Fruit fly (Drosophila melanogaster): ENCODE results near the gene drn.
A peak's percentile ranks its signal among the peaks of the same experiment; 100 is the strongest.

The drn gene

DNA sequence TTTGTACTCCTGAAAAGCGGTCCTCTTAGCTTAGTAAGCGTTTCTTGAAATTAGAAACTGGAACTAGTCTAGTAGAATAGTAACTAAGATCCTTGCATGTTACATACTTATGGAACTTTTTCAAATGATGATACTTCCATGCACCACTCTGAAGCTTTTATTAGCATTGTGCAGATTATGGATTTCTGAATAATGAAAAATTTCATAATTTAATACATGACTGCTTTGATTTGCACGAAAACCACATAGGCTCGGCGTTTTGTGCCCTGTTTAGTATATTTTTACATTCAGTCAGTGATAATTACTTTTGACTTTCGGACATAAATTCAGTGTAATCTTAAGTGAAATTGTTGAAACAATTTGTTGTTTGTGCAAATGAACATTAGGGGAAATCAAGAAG lies 15.2 kb downstream of the drn start, which contains the start of gene CG43675:
TSS of gene CG43675 (plus strand) at position 301 of the 400 bp plus-strand sequence.
- TF ChIP-seq Vsx2 (GFP tag; optimal IDR thresholded peaks at IDR 0.05; ENCODE audit: partially characterized antibody) = no peak
- TF ChIP-seq jim (GFP tag; optimal IDR thresholded peaks at IDR 0.05) = no peak
- no peak for TF ChIP-seq N (GFP tag; optimal IDR thresholded peaks at IDR 0.05)
- no peak for TF ChIP-seq foxo (GFP tag; optimal IDR thresholded peaks at IDR 0.05)
- no peak for TF ChIP-seq CrebA (GFP tag; optimal IDR thresholded peaks at IDR 0.05; ENCODE audit: borderline replicate concordance)
- TF ChIP-seq sage (GFP tag; optimal IDR thresholded peaks at IDR 0.05) = no peak
- TF ChIP-seq rgr (GFP tag; optimal IDR thresholded peaks at IDR 0.05) = no peak
- no peak for TF ChIP-seq br (GFP tag; optimal IDR thresholded peaks at IDR 0.05)

DNA sequence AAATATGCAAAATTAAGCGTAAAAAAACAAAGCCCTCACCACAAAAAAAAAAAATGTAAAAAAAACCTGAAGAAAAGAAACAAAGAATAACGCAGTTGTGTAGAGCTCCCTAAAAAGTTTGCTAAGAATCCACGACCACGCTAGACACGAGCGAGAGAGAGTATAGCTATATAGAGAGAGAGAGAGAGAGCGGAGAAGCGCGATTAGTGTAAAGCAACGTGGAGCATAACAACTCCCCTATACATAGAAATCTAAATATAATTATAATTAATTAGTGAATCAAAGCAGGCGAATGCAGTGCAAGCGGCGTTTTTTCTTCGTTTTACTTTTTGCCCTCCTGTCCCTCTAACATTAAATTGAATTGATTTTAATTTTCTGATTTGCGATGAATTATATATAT lies 19.4 kb downstream of the drn start:
- TF ChIP-seq Dif (GFP tag; optimal IDR thresholded peaks at IDR 0.05; ENCODE audit: partially characterized antibody) (peak; percentile 5), ey (GFP tag; optimal IDR thresholded peaks at IDR 0.05) (no peak)

DNA sequence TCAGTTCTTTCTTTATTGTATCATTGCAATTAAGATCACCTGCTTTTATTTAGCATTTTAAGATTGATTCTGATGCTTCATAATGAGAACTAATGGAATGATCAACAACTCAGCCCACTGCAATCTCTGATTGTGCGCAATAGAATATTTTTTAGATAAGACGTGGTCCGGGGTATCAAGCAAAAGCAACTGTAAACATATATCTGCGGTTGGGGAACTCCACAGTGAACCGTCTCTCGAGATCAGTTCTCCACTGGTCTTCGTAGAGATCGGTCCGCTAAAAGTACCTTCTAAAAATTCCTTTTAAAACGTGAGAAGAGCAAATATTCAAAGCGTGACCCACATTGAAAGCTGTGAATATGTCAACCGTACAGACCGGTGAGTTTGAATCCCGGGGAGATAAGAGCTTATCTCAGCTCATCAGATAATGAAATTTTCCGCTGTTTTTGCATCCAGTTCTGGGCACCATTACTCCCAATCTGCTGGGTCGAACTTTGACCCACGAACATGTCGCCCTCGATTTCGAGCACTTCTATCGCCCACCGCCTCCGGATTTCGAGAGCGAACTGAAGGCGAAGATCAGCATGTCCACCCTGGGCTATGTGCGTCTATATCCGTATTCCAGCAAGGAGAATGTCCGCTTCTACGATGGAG lies 23.2 kb downstream of the drn start, which contains the start of gene CG18473:
TSS of gene CG18473 (plus strand) at position 240 of the 654 bp plus-strand sequence.
- no peak for TF ChIP-seq Rel (GFP tag; optimal IDR thresholded peaks at IDR 0.05)
- TF ChIP-seq Rel (tag; optimal IDR thresholded peaks at IDR 0.05) = peak; percentile 87
- TF ChIP-seq Abd-B (GFP tag; optimal IDR thresholded peaks at IDR 0.05) = no peak

DNA sequence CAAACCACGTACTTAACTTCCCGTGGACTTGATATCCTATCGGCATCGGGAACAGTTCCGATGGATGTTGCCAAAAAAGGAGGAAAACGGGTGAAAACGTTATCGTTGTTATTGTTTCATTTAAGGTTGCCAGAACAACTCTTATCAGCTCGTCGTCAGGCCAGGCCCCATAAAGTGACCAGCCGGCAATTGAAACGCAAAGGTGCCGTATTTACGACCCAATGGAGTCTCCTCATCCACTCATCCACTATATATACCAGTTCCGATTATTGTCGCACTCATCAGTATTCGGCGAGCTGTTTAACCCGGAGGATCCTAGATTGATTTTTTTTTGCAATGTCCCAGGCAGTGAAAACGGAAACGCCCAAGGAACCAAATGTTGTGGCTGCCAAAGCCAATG lies 25.1 kb downstream of the drn start, which contains the start of gene Srr:
TSS of gene Srr (plus strand) at position 278 of the 400 bp plus-strand sequence.
- TF ChIP-seq Vsx2 (GFP tag; optimal IDR thresholded peaks at IDR 0.05; ENCODE audit: partially characterized antibody) (no peak), CG9705 (GFP tag; optimal IDR thresholded peaks at IDR 0.05) (no peak), h (GFP tag; optimal IDR thresholded peaks at IDR 0.05) (no peak), woc (GFP tag; optimal IDR thresholded peaks at IDR 0.05) (no peak), Rel (GFP tag; optimal IDR thresholded peaks at IDR 0.05) (no peak), Rel (tag; optimal IDR thresholded peaks at IDR 0.05) (no peak), Hnf4 (GFP tag; optimal IDR thresholded peaks at IDR 0.05) (no peak), usp (GFP tag; optimal IDR thresholded peaks at IDR 0.05) (no peak), OdsH (GFP tag; optimal IDR thresholded peaks at IDR 0.05) (no peak), Sp1 (GFP tag; optimal IDR thresholded peaks at IDR 0.05) (no peak), N (GFP tag; optimal IDR thresholded peaks at IDR 0.05) (no peak), GATAd (GFP tag; optimal IDR thresholded peaks at IDR 0.05) (no peak), Jra (GFP tag; optimal IDR thresholded peaks at IDR 0.05) (no peak), dmrt93B (GFP tag; optimal IDR thresholded peaks at IDR 0.05) (no peak)

DNA sequence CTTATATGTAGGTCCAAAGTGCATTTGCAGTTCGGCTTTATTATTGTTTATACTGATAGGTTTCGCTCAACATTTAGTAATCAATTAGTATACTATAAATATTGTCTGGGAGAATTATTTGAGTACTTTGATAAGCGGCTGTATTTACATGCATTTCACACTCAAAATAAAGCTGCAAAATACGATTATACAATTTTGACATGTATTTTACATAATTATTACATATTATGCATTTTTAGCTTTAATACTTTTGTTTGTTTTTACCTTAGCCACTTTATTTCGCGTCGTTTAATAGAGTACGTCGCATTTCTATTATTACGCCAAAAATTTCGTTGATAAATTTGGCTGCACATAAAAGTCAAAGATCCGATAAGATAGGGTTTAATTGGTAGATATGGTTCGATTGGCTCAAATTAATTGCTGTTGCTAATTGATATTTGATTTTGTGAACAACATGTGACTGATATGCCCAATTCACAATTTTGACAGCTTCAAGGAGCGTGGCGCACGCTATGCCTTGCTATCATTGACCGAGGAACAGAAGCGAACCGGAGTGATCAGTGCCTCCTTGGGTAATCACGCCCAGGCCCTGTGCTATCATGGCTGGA lies 26.0 kb downstream of the drn start:
- TF ChIP-seq h (GFP tag; optimal IDR thresholded peaks at IDR 0.05) = peak; percentile 24
- TF ChIP-seq OdsH (GFP tag; optimal IDR thresholded peaks at IDR 0.05) = no peak
- TF ChIP-seq brk (GFP tag; optimal IDR thresholded peaks at IDR 0.05) = peak; percentile 27
- TF ChIP-seq CG9705 (GFP tag; optimal IDR thresholded peaks at IDR 0.05) = no peak
- no peak for TF ChIP-seq CG32264 (GFP tag; optimal IDR thresholded peaks at IDR 0.05)
- TF ChIP-seq Vsx2 (GFP tag; optimal IDR thresholded peaks at IDR 0.05; ENCODE audit: partially characterized antibody) = no peak
- TF ChIP-seq Myc (optimal IDR thresholded peaks at IDR 0.05) = no peak
- no peak for TF ChIP-seq pan (optimal IDR thresholded peaks at IDR 0.05)
- no peak for TF ChIP-seq dl (GFP tag; optimal IDR thresholded peaks at IDR 0.05; ENCODE audit: insufficient read depth in 1 of 2, partially characterized antibody in 2 of 2)
- TF ChIP-seq Sp1 (GFP tag; optimal IDR thresholded peaks at IDR 0.05) = no peak
- no peak for TF ChIP-seq lola (GFP tag; optimal IDR thresholded peaks at IDR 0.05)
- peak; percentile 14 for TF ChIP-seq Hnf4 (GFP tag; optimal IDR thresholded peaks at IDR 0.05)
- TF ChIP-seq Mio (GFP tag; optimal IDR thresholded peaks at IDR 0.05) = no peak

DNA sequence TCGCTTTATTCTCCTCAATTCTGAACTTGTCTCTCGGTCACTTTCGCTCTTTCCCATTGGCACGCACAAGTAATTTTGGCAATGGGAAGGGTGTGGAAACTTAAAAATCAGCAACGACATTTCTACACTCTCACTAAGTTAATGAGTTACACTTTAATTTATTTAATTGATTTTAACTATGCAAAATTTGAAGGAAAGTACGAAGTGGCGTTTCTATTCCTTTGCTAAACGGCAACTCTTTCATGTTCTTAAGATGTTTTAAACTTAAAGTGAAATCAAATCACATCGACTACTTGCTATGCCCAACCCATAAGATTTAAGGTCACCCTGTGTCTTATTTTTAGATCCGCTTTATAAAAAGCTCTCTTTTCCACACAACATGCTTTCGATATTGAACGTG lies 30.4 kb downstream of the drn start:
- peak; percentile 39 for TF ChIP-seq fru (GFP tag; optimal IDR thresholded peaks at IDR 0.05)
- TF ChIP-seq tai (GFP tag; optimal IDR thresholded peaks at IDR 0.05) = no peak
- TF ChIP-seq sv (GFP tag; optimal IDR thresholded peaks at IDR 0.05) = no peak
- peak in 1 of 2 experiments; percentile 41 for TF ChIP-seq foxo (GFP tag; optimal IDR thresholded peaks at IDR 0.05)
- TF ChIP-seq N (GFP tag; optimal IDR thresholded peaks at IDR 0.05) = no peak
- TF ChIP-seq dl (GFP tag; optimal IDR thresholded peaks at IDR 0.05; ENCODE audit: insufficient read depth in 1 of 2, partially characterized antibody in 2 of 2) = no peak
- peak; percentile 30 for TF ChIP-seq ey (GFP tag; optimal IDR thresholded peaks at IDR 0.05)
- TF ChIP-seq HLH106 (tag; optimal IDR thresholded peaks at IDR 0.05) = peak; percentile 6
- no peak for TF ChIP-seq Dfd (GFP tag; optimal IDR thresholded peaks at IDR 0.05)
- TF ChIP-seq br (GFP tag; optimal IDR thresholded peaks at IDR 0.05) = peak; percentile 27
- TF ChIP-seq Hr83 (GFP tag; optimal IDR thresholded peaks at IDR 0.05; ENCODE audit: poor library complexity, severe bottlenecking) = no peak
- TF ChIP-seq dsf (GFP tag; optimal IDR thresholded peaks at IDR 0.05; ENCODE audit: borderline replicate concordance) = no peak
- no peak for TF ChIP-seq lola (GFP tag; optimal IDR thresholded peaks at IDR 0.05)
- no peak for TF ChIP-seq GATAd (GFP tag; optimal IDR thresholded peaks at IDR 0.05)
- no peak for TF ChIP-seq CrebA (GFP tag; optimal IDR thresholded peaks at IDR 0.05; ENCODE audit: borderline replicate concordance)
- peak; percentile 48 for TF ChIP-seq h (GFP tag; optimal IDR thresholded peaks at IDR 0.05)
- TF ChIP-seq brk (GFP tag; optimal IDR thresholded peaks at IDR 0.05) = no peak
- TF ChIP-seq rgr (GFP tag; optimal IDR thresholded peaks at IDR 0.05) = peak; percentile 42
- TF ChIP-seq Jra (GFP tag; optimal IDR thresholded peaks at IDR 0.05) = no peak
- TF ChIP-seq Sp1 (GFP tag; optimal IDR thresholded peaks at IDR 0.05) = no peak
- TF ChIP-seq woc (GFP tag; optimal IDR thresholded peaks at IDR 0.05) = peak; percentile 4

Data from whole organism, wandering third instar larva.